Worm (Caenorhabditis elegans) whole organism, L1 larva: Measurements from ENCODE around the gene sod-5.

Source experiments
- C16A3.4 ChIP-seq: fragments of 150-350 bp; optimal IDR thresholded peaks from 2 replicates; lab custom pipeline; 2014; ENCODE audit warnings: missing biosample characterization, missing genetic modification characterization
- C34B4.2 ChIP-seq: sonication (generic microtip); optimal IDR thresholded peaks from 2 replicates; lab custom pipeline; 2017; ENCODE audit warnings: mild to moderate bottlenecking, missing genetic modification characterization, missing compliant biosample characterization
- F16B12.6 ChIP-seq: fragments of 150-350 bp; optimal IDR thresholded peaks from 2 replicates; lab custom pipeline; 2014; ENCODE audit warnings: missing biosample characterization, missing genetic modification characterization
- ceh-90 ChIP-seq: sonication (generic microtip); optimal IDR thresholded peaks from 2 replicates; lab custom pipeline; 2016; ENCODE audit warnings: missing genetic modification characterization, missing compliant biosample characterization
- dpl-1 ChIP-seq, 3 experiments: fragments of 150-350 bp in 2 of 3; sonication (generic microtip) in 1 of 3; optimal IDR thresholded peaks; 2 replicates each; lab custom pipeline; 2014 to 2017; ENCODE audit warnings: missing biosample characterization in 3 of 3, missing genetic modification characterization in 3 of 3, missing genetic modification reagents in 3 of 3
- dsc-1 ChIP-seq: sonication (generic microtip); optimal IDR thresholded peaks from 2 replicates; lab custom pipeline; 2016; ENCODE audit warnings: mild to moderate bottlenecking, missing genetic modification characterization, missing compliant biosample characterization
- efl-1 ChIP-seq, 4 experiments: fragments of 150-350 bp; optimal IDR thresholded peaks in 3 of 4; peaks in 1 of 4; 1 replicate in 1 of 4; 2 replicates in 3 of 4; lab custom pipeline; 2014; ENCODE audit warnings: missing biosample characterization in 2 of 4, missing genetic modification characterization in 2 of 4, missing genetic modification reagents in 2 of 4
- egl-13 ChIP-seq: sonication (generic microtip); optimal IDR thresholded peaks from 2 replicates; lab custom pipeline; 2016; ENCODE audit warnings: missing genotype, missing genetic modification reagents, missing genetic modification characterization, missing compliant biosample characterization
- egl-27 ChIP-seq, 2 experiments: fragments of 150-350 bp in 1 of 2; sonication (generic microtip); optimal IDR thresholded peaks; 3 replicates each; lab custom pipeline; 2017 to 2018; ENCODE audit warnings: missing biosample characterization in 2 of 2, missing genetic modification characterization in 2 of 2, missing genetic modification reagents in 2 of 2
- elt-2 ChIP-seq: sonication (generic microtip); optimal IDR thresholded peaks from 2 replicates; lab custom pipeline; 2016; ENCODE audit warnings: missing genetic modification characterization, mild to moderate bottlenecking, inconsistent platforms, missing compliant biosample characterization, missing genetic modification reagents
- elt-3 ChIP-seq, 6 experiments: fragments of 150-350 bp in 1 of 6; sonication (generic microtip); optimal IDR thresholded peaks; 2 replicates each; lab custom pipeline; 2017 to 2018; ENCODE audit warnings: missing biosample characterization in 6 of 6, missing genetic modification characterization in 6 of 6, inconsistent platforms in 1 of 6
- fkh-10 ChIP-seq: sonication (generic microtip); optimal IDR thresholded peaks from 2 replicates; lab custom pipeline; 2017; ENCODE audit warnings: missing biosample characterization, missing genetic modification reagents, missing genetic modification characterization
- fos-1 ChIP-seq: fragments of 150-350 bp; optimal IDR thresholded peaks from 2 replicates; lab custom pipeline; 2014; ENCODE audit warnings: missing biosample characterization, missing genetic modification characterization
- lin-14 ChIP-seq: fragments of 200-800 bp; sonication (Bioruptor generic); optimal IDR thresholded peaks from 2 replicates; lab custom pipeline; 2018; ENCODE audit warnings: mild to moderate bottlenecking, missing genetic modification characterization, moderate library complexity, missing compliant biosample characterization
- lin-35 ChIP-seq, 2 experiments: fragments of 150-350 bp; optimal IDR thresholded peaks; 2 replicates each; lab custom pipeline; 2014; ENCODE audit warnings: missing biosample characterization in 2 of 2, missing genetic modification characterization in 2 of 2, missing genetic modification reagents in 2 of 2
- lir-3 ChIP-seq: sonication (generic microtip); optimal IDR thresholded peaks from 2 replicates; lab custom pipeline; 2016; ENCODE audit warnings: mild to moderate bottlenecking, missing genetic modification characterization, moderate library complexity, missing compliant biosample characterization; ENCODE audit not compliant: poor library complexity
- mab-9 ChIP-seq: fragments of 200-800 bp; sonication (Bioruptor generic); IDR thresholded peaks from 2 replicates; pipeline ENCODE4 v1.3.6; 2022; ENCODE audit warnings: missing genetic modification reagents, missing genetic modification characterization, missing compliant biosample characterization
- mdl-1 ChIP-seq, 2 experiments: fragments of 150-350 bp; optimal IDR thresholded peaks; 2 replicates each; lab custom pipeline; 2014 to 2017; ENCODE audit warnings: missing biosample characterization in 2 of 2, missing genetic modification characterization in 2 of 2, inconsistent platforms in 1 of 2
- mef-2 ChIP-seq: fragments of 150-350 bp; optimal IDR thresholded peaks from 2 replicates; lab custom pipeline; 2014; ENCODE audit warnings: missing biosample characterization, missing genetic modification characterization
- mep-1 ChIP-seq: fragments of 150-350 bp; optimal IDR thresholded peaks from 2 replicates; lab custom pipeline; 2014; ENCODE audit warnings: missing biosample characterization, missing genetic modification characterization
- nhr-20 ChIP-seq: sonication (generic microtip); optimal IDR thresholded peaks from 2 replicates; lab custom pipeline; 2016; ENCODE audit warnings: mild to moderate bottlenecking, missing genetic modification characterization, missing compliant biosample characterization
- nhr-71 ChIP-seq: sonication (generic microtip); optimal IDR thresholded peaks from 2 replicates; lab custom pipeline; 2016; ENCODE audit warnings: mild to moderate bottlenecking, missing genetic modification characterization, moderate library complexity, missing compliant biosample characterization
- nhr-76 ChIP-seq: sonication (generic microtip); optimal IDR thresholded peaks from 2 replicates; lab custom pipeline; 2017; ENCODE audit warnings: missing biosample characterization, missing genetic modification characterization
- pag-3 ChIP-seq: sonication (generic microtip); optimal IDR thresholded peaks from 2 replicates; lab custom pipeline; 2017; ENCODE audit warnings: missing genetic modification characterization, mild to moderate bottlenecking, missing compliant biosample characterization, antibody characterized with exemption, borderline replicate concordance; ENCODE audit not compliant: insufficient read depth
- pax-3 ChIP-seq: fragments of 200-800 bp; sonication (Bioruptor generic); optimal IDR thresholded peaks from 2 replicates; lab custom pipeline; 2018; ENCODE audit warnings: mild to moderate bottlenecking, missing genetic modification characterization, moderate library complexity, missing compliant biosample characterization
- skn-1 ChIP-seq: fragments of 150-350 bp; optimal IDR thresholded peaks from 2 replicates; lab custom pipeline; 2014; ENCODE audit warnings: missing biosample characterization, missing genetic modification characterization
- snpc-4 ChIP-seq: fragments of 150-350 bp; optimal IDR thresholded peaks from 2 replicates; lab custom pipeline; 2014; ENCODE audit warnings: missing biosample characterization, missing genetic modification characterization
- sptf-1 ChIP-seq: fragments of 150-350 bp; optimal IDR thresholded peaks from 2 replicates; lab custom pipeline; 2014; ENCODE audit warnings: missing biosample characterization, missing genetic modification characterization
- unc-130 ChIP-seq: fragments of 150-350 bp; optimal IDR thresholded peaks from 2 replicates; lab custom pipeline; 2017; ENCODE audit warnings: missing biosample characterization, missing genetic modification characterization, inconsistent platforms
- unc-30 ChIP-seq: sonication (generic microtip); optimal IDR thresholded peaks from 2 replicates; lab custom pipeline; 2017; ENCODE audit warnings: missing biosample characterization, missing genetic modification characterization
- unc-62 ChIP-seq: fragments of 150-350 bp; optimal IDR thresholded peaks from 2 replicates; lab custom pipeline; 2014; ENCODE audit warnings: missing biosample characterization, missing genetic modification reagents, missing genetic modification characterization
- unc-86 ChIP-seq: sonication (generic microtip); optimal IDR thresholded peaks from 2 replicates; lab custom pipeline; 2016; ENCODE audit warnings: missing genetic modification characterization, missing compliant biosample characterization
- vab-15 ChIP-seq: sonication (generic microtip); optimal IDR thresholded peaks from 2 replicates; lab custom pipeline; 2017; ENCODE audit warnings: missing genotype, mild to moderate bottlenecking, missing genetic modification characterization, missing compliant biosample characterization
- xbp-1 ChIP-seq: sonication (generic microtip); optimal IDR thresholded peaks from 2 replicates; lab custom pipeline; 2016; ENCODE audit warnings: missing genetic modification characterization, missing compliant biosample characterization
- zag-1 ChIP-seq: fragments of 150-350 bp; optimal IDR thresholded peaks from 2 replicates; lab custom pipeline; 2014; ENCODE audit warnings: missing biosample characterization, missing genetic modification characterization

The sod-5 gene

ce11 chrII:4444811-4445210 lies 27.4 kb downstream of the sod-5 start:
- TF ChIP-seq mdl-1 (tag; optimal IDR thresholded peaks at IDR 0.05; lab: Kevin White, UChicago) (no peak), mef-2 (tag; lab: Kevin White, UChicago) (no peak), mab-9 (GFP tag; lab: Robert Waterston, UW) (no peak), egl-27 (tag; optimal IDR thresholded peaks at IDR 0.05; lab: Kevin White, UChicago) (no peak), mep-1 (tag; lab: Kevin White, UChicago) (no peak), unc-30 (tag; lab: Kevin White, UChicago) (no peak), pag-3 (no peak), ceh-90 (tag; lab: Kevin White, UChicago) (no peak), lin-35 (GFP tag; optimal IDR thresholded peaks at IDR 0.05; lab: Kevin White, UChicago) (no peak), xbp-1 (no peak), C34B4.2 (tag; lab: Kevin White, UChicago) (no peak), pax-3 (no peak), egl-13 (tag; lab: Kevin White, UChicago) (no peak), nhr-20 (tag; lab: Kevin White, UChicago) (no peak), elt-3 (tag; optimal IDR thresholded peaks at IDR 0.05; lab: Kevin White, UChicago) (no peak), snpc-4 (tag; lab: Kevin White, UChicago) (no peak), unc-86 (tag; lab: Kevin White, UChicago) (no peak), F16B12.6 (tag; lab: Kevin White, UChicago) (no peak), nhr-76 (no peak)

ce11 chrII:4453051-4453450 lies 35.6 kb downstream of the sod-5 start, which contains the start of gene twk-2:
Gene twk-2, minus strand, starts transcription at chrII:4453151.
- TF ChIP-seq C16A3.4 (no peak), sptf-1 (tag; lab: Kevin White, UChicago) (no peak), zag-1 (tag; lab: Kevin White, UChicago) (no peak), skn-1 (tag; lab: Kevin White, UChicago) (no peak), dsc-1 (tag; lab: Kevin White, UChicago) (no peak), C34B4.2 (tag; lab: Kevin White, UChicago) (no peak), fkh-10 (GFP tag; lab: Kevin White, UChicago) (no peak), unc-130 (tag; lab: Kevin White, UChicago) (no peak), pag-3 (no peak), F16B12.6 (tag; lab: Kevin White, UChicago) (no peak), lir-3 (tag; lab: Kevin White, UChicago) (no peak)

DNA sequence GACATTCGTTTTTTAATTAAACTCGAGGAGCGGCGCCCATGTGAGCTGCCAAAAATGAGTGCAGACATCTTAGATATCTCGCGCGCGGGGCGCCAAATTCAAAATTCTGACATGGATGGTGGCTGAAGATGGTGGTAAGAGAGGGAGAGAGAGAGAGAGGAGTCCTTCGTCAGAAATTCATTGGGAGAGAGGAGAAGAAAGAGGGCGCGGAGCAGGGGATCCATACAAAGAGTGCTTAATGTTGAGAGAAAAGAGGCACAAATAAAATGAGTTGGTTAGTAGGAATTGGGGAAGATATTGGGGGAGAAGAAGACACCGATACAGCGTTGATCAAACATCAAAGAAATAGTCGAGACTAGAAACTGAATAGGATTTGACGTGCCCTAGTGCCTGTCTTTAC lies 36.0 kb downstream of the sod-5 start:
- TF ChIP-seq vab-15 (tag; lab: Kevin White, UChicago) (no peak), efl-1 (optimal IDR thresholded peaks at IDR 0.05; lab: Kevin White, UChicago) (no peak), efl-1 (GFP tag; optimal IDR thresholded peaks at IDR 0.05 in 1 of 2; lab: Kevin White, UChicago) (peak; percentile 13 to 56), lin-35 (GFP tag; optimal IDR thresholded peaks at IDR 0.05; lab: Kevin White, UChicago) (peak in 1 of 2 experiments; percentile 34), unc-86 (tag; lab: Kevin White, UChicago) (peak; percentile 55), lin-14 (GFP tag; lab: Kevin White, UChicago) (peak; percentile 60), dpl-1 (GFP tag; optimal IDR thresholded peaks at IDR 0.05; lab: Kevin White, UChicago) (peak in 1 of 3 experiments; percentile 35), unc-62 (GFP tag; lab: Kevin White, UChicago) (no peak)

ce11 chrII:4454823-4455222 lies 37.4 kb downstream of the sod-5 start:
- no peak for TF ChIP-seq fkh-10 (GFP tag; lab: Kevin White, UChicago)
- no peak for TF ChIP-seq nhr-71
- no peak for TF ChIP-seq mef-2 (tag; lab: Kevin White, UChicago)
- TF ChIP-seq dpl-1 (GFP tag; optimal IDR thresholded peaks at IDR 0.05; lab: Kevin White, UChicago), result no peak
- TF ChIP-seq fos-1 (tag; lab: Kevin White, UChicago), result no peak
- no peak for TF ChIP-seq zag-1 (tag; lab: Kevin White, UChicago)
- TF ChIP-seq elt-2 (tag; lab: Kevin White, UChicago), result no peak
